Fruit fly (Drosophila melanogaster) whole organism, embryonic: ENCODE data around the gene Ask1.

Experiments
- ATbp ChIP-seq: fragments of 200-800 bp; sonication (Bioruptor generic); optimal IDR thresholded peaks from 2 replicates; lab custom pipeline; 2017; ENCODE audit warnings: missing biosample characterization, mild to moderate bottlenecking, missing genetic modification characterization, missing genetic modification reagents
- Blimp-1 ChIP-seq: fragments of 200-800 bp; sonication (Bioruptor generic); optimal IDR thresholded peaks from 3 replicates; lab custom pipeline; 2018; ENCODE audit warnings: missing biosample characterization, missing genetic modification characterization, mild to moderate bottlenecking, moderate library complexity, missing genetic modification reagents
- C15 ChIP-seq: fragments of 200-800 bp; sonication (Bioruptor generic); IDR thresholded peaks from 3 replicates; pipeline ENCODE4 v1.3.6; 2022; ENCODE audit warnings: missing biosample characterization, missing genetic modification characterization
- CG10959 ChIP-seq: fragments of 200-800 bp; sonication (Bioruptor generic); IDR thresholded peaks from 2 replicates; pipeline ENCODE4 v1.3.6; 2022; ENCODE audit warnings: missing biosample characterization, missing genetic modification characterization
- CG11695 ChIP-seq: fragments of 200-800 bp; sonication (Bioruptor generic); IDR thresholded peaks from 3 replicates; pipeline ENCODE4 v1.3.6; 2022; ENCODE audit warnings: missing biosample characterization, missing genetic modification characterization
- CG12236 ChIP-seq: fragments of 200-800 bp; sonication (Bioruptor generic); optimal IDR thresholded peaks from 2 replicates; lab custom pipeline; 2016; ENCODE audit warnings: missing biosample characterization, missing genetic modification characterization
- CG13287 ChIP-seq: fragments of 200-800 bp; sonication (Bioruptor generic); IDR thresholded peaks from 2 replicates; pipeline ENCODE4 v1.3.6; 2022; ENCODE audit warnings: missing biosample characterization, missing genetic modification characterization; ENCODE audit not compliant: partially characterized antibody
- CG13424 ChIP-seq: fragments of 200-800 bp; sonication (Bioruptor generic); optimal IDR thresholded peaks from 2 replicates; lab custom pipeline; 2019; ENCODE audit warnings: missing biosample characterization, mild to moderate bottlenecking, missing genetic modification characterization, moderate library complexity
- CG13894 ChIP-seq: fragments of 200-800 bp; sonication (Bioruptor generic); optimal IDR thresholded peaks from 3 replicates; lab custom pipeline; 2018; ENCODE audit warnings: missing biosample characterization, mild to moderate bottlenecking, missing genetic modification characterization, moderate library complexity
- CG14965 ChIP-seq: fragments of 200-800 bp; sonication (Bioruptor generic); optimal IDR thresholded peaks from 2 replicates; lab custom pipeline; 2016; ENCODE audit warnings: missing biosample characterization, missing genetic modification characterization, borderline replicate concordance
- CG16779 ChIP-seq: fragments of 200-800 bp; sonication (Bioruptor generic); IDR thresholded peaks from 2 replicates; pipeline ENCODE4 v1.3.6; 2022; ENCODE audit warnings: missing biosample characterization, missing genetic modification characterization
- CG17328 ChIP-seq: fragments of 200-800 bp; sonication (Bioruptor generic); IDR thresholded peaks from 2 replicates; pipeline ENCODE4 v1.3.6; 2022; ENCODE audit warnings: missing biosample characterization, missing genetic modification characterization
- CG17912 ChIP-seq: fragments of 200-800 bp; sonication (Bioruptor generic); optimal IDR thresholded peaks from 2 replicates; lab custom pipeline; 2018; ENCODE audit warnings: missing biosample characterization, mild to moderate bottlenecking, missing genetic modification characterization
- CG18476 ChIP-seq: fragments of 200-800 bp; sonication (Bioruptor generic); optimal IDR thresholded peaks from 2 replicates; lab custom pipeline; 2016; ENCODE audit warnings: missing biosample characterization, mild to moderate bottlenecking, missing genetic modification characterization
- CG18764 ChIP-seq: fragments of 200-800 bp; sonication (Bioruptor generic); optimal IDR thresholded peaks from 3 replicates; lab custom pipeline; 2016; ENCODE audit warnings: missing biosample characterization, missing genetic modification characterization
- CG31224 ChIP-seq: fragments of 200-800 bp; sonication (Bioruptor generic); IDR thresholded peaks from 2 replicates; pipeline ENCODE4 v1.3.6; 2022; ENCODE audit warnings: missing biosample characterization, missing genetic modification characterization
- CG31365 ChIP-seq: fragments of 200-800 bp; sonication (Bioruptor generic); optimal IDR thresholded peaks from 2 replicates; lab custom pipeline; 2018; ENCODE audit warnings: missing biosample characterization, mild to moderate bottlenecking, missing genetic modification characterization
- CG31388 ChIP-seq: fragments of 200-800 bp; sonication (Bioruptor generic); optimal IDR thresholded peaks from 2 replicates; lab custom pipeline; 2016; ENCODE audit warnings: missing biosample characterization, missing genetic modification characterization
- CG7357 ChIP-seq: fragments of 200-800 bp; sonication (Bioruptor generic); IDR thresholded peaks from 3 replicates; pipeline ENCODE4 v1.3.6; 2022; ENCODE audit warnings: missing biosample characterization, missing genetic modification characterization
- CG7786 ChIP-seq: fragments of 200-800 bp; sonication (Bioruptor generic); optimal IDR thresholded peaks from 2 replicates; lab custom pipeline; 2016; ENCODE audit warnings: missing biosample characterization, missing genetic modification characterization
- CG8089 ChIP-seq: fragments of 200-800 bp; sonication (Bioruptor generic); optimal IDR thresholded peaks from 3 replicates; lab custom pipeline; 2016; ENCODE audit warnings: missing biosample characterization, missing genetic modification characterization
- CG8290 ChIP-seq, 3 experiments: fragments of 200-800 bp; sonication (Bioruptor generic); optimal IDR thresholded peaks; 2 replicates each; lab custom pipeline; 2016 to 2019; ENCODE audit warnings: missing biosample characterization in 3 of 3, missing genetic modification characterization in 3 of 3, mild to moderate bottlenecking in 2 of 3, moderate library complexity in 1 of 3
- CG8388 ChIP-seq: fragments of 200-800 bp; sonication (Bioruptor generic); optimal IDR thresholded peaks from 2 replicates; lab custom pipeline; 2019; ENCODE audit warnings: missing biosample characterization, mild to moderate bottlenecking, missing genetic modification characterization, moderate library complexity
- CG8765 ChIP-seq: fragments of 200-800 bp; sonication (Bioruptor generic); IDR thresholded peaks from 2 replicates; pipeline ENCODE4 v1.3.6; 2022; ENCODE audit warnings: missing biosample characterization, missing genetic modification characterization
- CG9932 ChIP-seq: fragments of 200-800 bp; sonication (Bioruptor generic); IDR thresholded peaks from 2 replicates; pipeline ENCODE4 v1.3.6; 2022; ENCODE audit warnings: missing biosample characterization, missing genetic modification characterization
- H2.0 ChIP-seq: fragments of 200-800 bp; sonication (Bioruptor generic); IDR thresholded peaks from 2 replicates; pipeline ENCODE4 v1.3.6; 2022; ENCODE audit warnings: missing biosample characterization, missing genetic modification characterization
- HLH4C ChIP-seq: fragments of 200-800 bp; sonication (Bioruptor generic); IDR thresholded peaks from 3 replicates; pipeline ENCODE4 v1.3.6; 2022; ENCODE audit warnings: missing biosample characterization, missing genetic modification characterization; ENCODE audit not compliant: partially characterized antibody
- HLHmδ ChIP-seq: fragments of 200-800 bp; sonication (Bioruptor generic); optimal IDR thresholded peaks from 2 replicates; lab custom pipeline; 2018; ENCODE audit warnings: missing biosample characterization, mild to moderate bottlenecking, missing genetic modification characterization, moderate library complexity
- Jarid2 ChIP-seq: fragments of 200-800 bp; sonication (Bioruptor generic); optimal IDR thresholded peaks from 3 replicates; lab custom pipeline; 2017; ENCODE audit warnings: mild to moderate bottlenecking, missing biosample characterization, missing genetic modification reagents, missing genetic modification characterization
- Kr ChIP-seq: fragments of 200-800 bp; sonication (Bioruptor generic); optimal IDR thresholded peaks from 2 replicates; lab custom pipeline; 2017; ENCODE audit warnings: missing biosample characterization, mild to moderate bottlenecking, missing genetic modification characterization
- Mrtf ChIP-seq: fragments of 200-800 bp; sonication (Bioruptor generic); IDR thresholded peaks from 3 replicates; pipeline ENCODE4 v1.3.6; 2022; ENCODE audit warnings: missing biosample characterization, missing genetic modification characterization
- Myb ChIP-seq: fragments of 200-800 bp; sonication (Bioruptor generic); optimal IDR thresholded peaks from 2 replicates; lab custom pipeline; 2016; ENCODE audit warnings: missing biosample characterization, missing genetic modification characterization
- Pdp1 ChIP-seq, 2 experiments: fragments of 200-800 bp; sonication (Bioruptor generic); optimal IDR thresholded peaks; 3 replicates each; lab custom pipeline; 2016; ENCODE audit warnings: missing biosample characterization in 2 of 2, missing genetic modification characterization in 2 of 2, mild to moderate bottlenecking in 1 of 2, moderate library complexity in 1 of 2
- Sox100B ChIP-seq: fragments of 200-800 bp; sonication (Bioruptor generic); optimal IDR thresholded peaks from 3 replicates; lab custom pipeline; 2018; ENCODE audit warnings: missing biosample characterization, mild to moderate bottlenecking, missing genetic modification characterization
- abd-A ChIP-seq: fragments of 200-800 bp; sonication (Bioruptor generic); optimal IDR thresholded peaks from 3 replicates; lab custom pipeline; 2019; ENCODE audit warnings: missing biosample characterization, mild to moderate bottlenecking, missing genetic modification characterization, moderate library complexity
- aop ChIP-seq: fragments of 200-800 bp; sonication (Bioruptor generic); IDR thresholded peaks from 2 replicates; pipeline ENCODE4 v1.3.6; 2022; ENCODE audit warnings: missing biosample characterization, missing genetic modification characterization
- btn ChIP-seq: fragments of 200-800 bp; sonication (Bioruptor generic); optimal IDR thresholded peaks from 2 replicates; lab custom pipeline; 2016; ENCODE audit warnings: missing biosample characterization, missing genetic modification characterization
- dan ChIP-seq: fragments of 200-800 bp; sonication (Bioruptor generic); IDR thresholded peaks from 2 replicates; pipeline ENCODE4 v1.3.6; 2022; ENCODE audit warnings: missing biosample characterization, missing genetic modification characterization
- dm ChIP-seq: fragments of 200-800 bp; sonication (Bioruptor generic); optimal IDR thresholded peaks from 3 replicates; lab custom pipeline; 2016; ENCODE audit warnings: missing biosample characterization, missing genetic modification characterization
- fru ChIP-seq: fragments of >200 bp; optimal IDR thresholded peaks from 2 replicates; lab custom pipeline; 2017
- gsb ChIP-seq: fragments of 200-800 bp; sonication (Bioruptor generic); IDR thresholded peaks from 2 replicates; pipeline ENCODE4 v1.3.6; 2022; ENCODE audit warnings: missing biosample characterization, missing genetic modification characterization
- ham ChIP-seq: fragments of 200-800 bp; sonication (Bioruptor generic); IDR thresholded peaks from 2 replicates; pipeline ENCODE4 v1.3.6; 2022; ENCODE audit warnings: missing biosample characterization, missing genetic modification characterization
- lbe ChIP-seq: fragments of 200-800 bp; sonication (Bioruptor generic); optimal IDR thresholded peaks from 2 replicates; lab custom pipeline; 2016; ENCODE audit warnings: missing biosample characterization, mild to moderate bottlenecking, missing genetic modification characterization
- lmd ChIP-seq: fragments of 200-800 bp; sonication (Bioruptor generic); IDR thresholded peaks from 2 replicates; pipeline ENCODE4 v1.3.6; 2022; ENCODE audit warnings: missing biosample characterization, missing genetic modification characterization
- nerfin-2 ChIP-seq: fragments of 200-800 bp; sonication (Bioruptor generic); IDR thresholded peaks from 2 replicates; pipeline ENCODE4 v1.3.6; 2022; ENCODE audit warnings: missing biosample characterization, missing genetic modification characterization; ENCODE audit not compliant: partially characterized antibody
- ranshi ChIP-seq: fragments of 200-800 bp; sonication (Bioruptor generic); IDR thresholded peaks from 2 replicates; pipeline ENCODE4 v1.3.6; 2022; ENCODE audit warnings: missing biosample characterization, missing genetic modification characterization
- ssp ChIP-seq: fragments of 200-800 bp; sonication (Bioruptor generic); IDR thresholded peaks from 2 replicates; pipeline ENCODE4 v1.3.6; 2022; ENCODE audit warnings: missing biosample characterization, missing genetic modification characterization
- stwl ChIP-seq: fragments of 200-800 bp; sonication (Bioruptor generic); optimal IDR thresholded peaks from 3 replicates; lab custom pipeline; 2018; ENCODE audit warnings: missing biosample characterization, mild to moderate bottlenecking, missing genetic modification characterization, moderate library complexity
- unc-4 ChIP-seq: fragments of 200-800 bp; sonication (Bioruptor generic); IDR thresholded peaks from 2 replicates; pipeline ENCODE4 v1.3.6; 2022; ENCODE audit warnings: missing biosample characterization, missing genetic modification characterization; ENCODE audit not compliant: partially characterized antibody
- vnd ChIP-seq: fragments of 200-800 bp; sonication (Bioruptor generic); IDR thresholded peaks from 3 replicates; pipeline ENCODE4 v1.3.6; 2022; ENCODE audit warnings: missing biosample characterization, missing genetic modification characterization; ENCODE audit not compliant: partially characterized antibody

Gene Ask1

dm6 chr3R:19836687-19837086, 42.8 kb upstream of the Ask1 start, which contains the start of gene bnl (continued):
- TF ChIP-seq CG13894 (peak; percentile 84), CG7357 (GFP tag; lab: Robert Waterston, UW) (0 out of 3 replicates have a peak, but pooled peaks have one; percentile 20), lmd (0 out of 2 replicates have a peak, but pooled peaks have one; percentile 16), ranshi (GFP tag; lab: Robert Waterston, UW) (peak; percentile 24; the same call in 1 of the 2 replicates), CG7786 (GFP tag; lab: Kevin White, UChicago) (no peak), Sox100B (GFP tag; lab: Kevin White, UChicago) (no peak), Blimp-1 (GFP tag; lab: Kevin White, UChicago) (peak; percentile 24), CG17328 (GFP tag; lab: Robert Waterston, UW) (peak; percentile 61), CG11695 (peak; percentile 58; the same call in 2 of the 3 replicates), CG13424 (tag; lab: Kevin White, UChicago) (no peak), C15 (GFP tag; lab: Robert Waterston, UW) (no peak), ham (no peak), CG8089 (GFP tag; lab: Kevin White, UChicago) (peak; percentile 47), aop (GFP tag; lab: Robert Waterston, UW) (no peak), Jarid2 (GFP tag; lab: Kevin White, UChicago) (peak; percentile 99), HLHmδ (GFP tag; lab: Kevin White, UChicago) (peak; percentile 84), CG8290 (GFP tag; optimal IDR thresholded peaks at IDR 0.05; lab: Kevin White, UChicago) (peak; percentile 55), CG8290 (tag; optimal IDR thresholded peaks at IDR 0.05; lab: Kevin White, UChicago) (peak; percentile 25 to 91), vnd (GFP tag; lab: Robert Waterston, UW) (peak; percentile 59), CG18476 (GFP tag; lab: Kevin White, UChicago) (no peak), stwl (tag; lab: Kevin White, UChicago) (peak; percentile 50), CG10959 (GFP tag; lab: Robert Waterston, UW) (no peak), CG8765 (0 out of 2 replicates have a peak, but pooled peaks have one; percentile 19), fru (no peak), unc-4 (no peak), Mrtf (no peak), Kr (GFP tag; lab: Kevin White, UChicago) (peak; percentile 55), Pdp1 (GFP tag; optimal IDR thresholded peaks at IDR 0.05; lab: Kevin White, UChicago) (peak; percentile 8 to 47), Myb (GFP tag; lab: Kevin White, UChicago) (peak; percentile 28), CG12236 (no peak), CG16779 (GFP tag; lab: Robert Waterston, UW) (0 out of 2 replicates have a peak, but pooled peaks have one; percentile 64), CG31365 (no peak), dan (GFP tag; lab: Robert Waterston, UW) (no peak), CG9932 (no peak), CG8388 (GFP tag; lab: Kevin White, UChicago) (peak; percentile 12), HLH4C (GFP tag; lab: Robert Waterston, UW) (peak; percentile 58; the same call in 1 of the 3 replicates), CG14965 (GFP tag; lab: Kevin White, UChicago) (no peak), ATbp (GFP tag; lab: Kevin White, UChicago) (no peak), CG18764 (no peak), gsb (GFP tag; lab: Robert Waterston, UW) (peak; percentile 51; the same call in 1 of the 2 replicates), CG31388 (GFP tag; lab: Kevin White, UChicago) (no peak), CG31224 (GFP tag; lab: Robert Waterston, UW) (peak; percentile 51; the same call in 1 of the 2 replicates), btn (GFP tag; lab: Kevin White, UChicago) (peak; percentile 62), nerfin-2 (no peak), dm (GFP tag; lab: Kevin White, UChicago) (peak; percentile 43), CG13287 (GFP tag; lab: Robert Waterston, UW) (peak; percentile 63), CG17912 (GFP tag; lab: Kevin White, UChicago) (peak; percentile 73), abd-A (tag; lab: Kevin White, UChicago) (peak; percentile 57), H2.0 (GFP tag; lab: Robert Waterston, UW) (0 out of 2 replicates have a peak, but pooled peaks have one; percentile 30), lbe (no peak), ssp (GFP tag; lab: Robert Waterston, UW) (no peak)
